Fruit fly (Drosophila melanogaster) whole organism, embryonic: ENCODE results near the gene CG10283.
A peak's percentile ranks its signal among the peaks of the same experiment; 100 is the strongest.

Source experiments
- Ada2b ChIP-seq: fragments of 200-800 bp; sonication (Bioruptor generic); IDR thresholded peaks from 2 replicates; pipeline ENCODE4 v1.3.6; 2022; ENCODE audit warnings: missing biosample characterization, missing genetic modification characterization
- Asciz ChIP-seq: fragments of 200-800 bp; sonication (Bioruptor generic); optimal IDR thresholded peaks from 2 replicates; lab custom pipeline; 2017; ENCODE audit warnings: missing biosample characterization, mild to moderate bottlenecking, missing genetic modification characterization, missing genetic modification reagents
- C15 ChIP-seq: fragments of 200-800 bp; sonication (Bioruptor generic); IDR thresholded peaks from 3 replicates; pipeline ENCODE4 v1.3.6; 2022; ENCODE audit warnings: missing biosample characterization, missing genetic modification characterization
- CG1024 ChIP-seq: fragments of 200-800 bp; sonication (Bioruptor generic); IDR thresholded peaks from 2 replicates; pipeline ENCODE4 v1.3.6; 2022; ENCODE audit warnings: missing biosample characterization, missing genetic modification characterization
- CG10267 ChIP-seq: fragments of 200-800 bp; sonication (Bioruptor generic); optimal IDR thresholded peaks from 2 replicates; lab custom pipeline; 2018; ENCODE audit warnings: missing biosample characterization, mild to moderate bottlenecking, missing genetic modification characterization, moderate library complexity
- CG1233 ChIP-seq: fragments of 200-800 bp; sonication (Bioruptor generic); optimal IDR thresholded peaks from 4 replicates; lab custom pipeline; 2018; ENCODE audit warnings: missing biosample characterization, mild to moderate bottlenecking, missing genetic modification characterization
- CG12769 ChIP-seq: fragments of 200-800 bp; sonication (Bioruptor generic); optimal IDR thresholded peaks from 2 replicates; lab custom pipeline; 2019; ENCODE audit warnings: missing biosample characterization, mild to moderate bottlenecking, missing genetic modification characterization, moderate library complexity
- CG13624 ChIP-seq: fragments of 200-800 bp; sonication (Bioruptor generic); optimal IDR thresholded peaks from 2 replicates; lab custom pipeline; 2016; ENCODE audit warnings: missing biosample characterization, missing genetic modification characterization
- CG15696 ChIP-seq: fragments of 200-800 bp; sonication (Bioruptor generic); optimal IDR thresholded peaks from 2 replicates; lab custom pipeline; 2019; ENCODE audit warnings: missing biosample characterization, mild to moderate bottlenecking, missing genetic modification characterization, moderate library complexity
- CG17186 ChIP-seq: fragments of 200-800 bp; sonication (Bioruptor generic); optimal IDR thresholded peaks from 3 replicates; lab custom pipeline; 2017; ENCODE audit warnings: missing biosample characterization, missing genetic modification reagents, missing genetic modification characterization
- CG17359 ChIP-seq: fragments of 200-800 bp; sonication (Bioruptor generic); optimal IDR thresholded peaks from 3 replicates; lab custom pipeline; 2018; ENCODE audit warnings: missing biosample characterization, mild to moderate bottlenecking, missing genetic modification characterization, moderate library complexity
- CG17829 ChIP-seq: fragments of 200-800 bp; optimal IDR thresholded peaks from 2 replicates; lab custom pipeline; 2019; ENCODE audit warnings: missing biosample characterization, mild to moderate bottlenecking, missing genetic modification characterization, moderate library complexity
- CG2199 ChIP-seq: fragments of 200-800 bp; sonication (Bioruptor generic); IDR thresholded peaks from 3 replicates; pipeline ENCODE4 v1.3.6; 2022; ENCODE audit warnings: missing biosample characterization, missing genetic modification characterization
- CG31224 ChIP-seq: fragments of 200-800 bp; sonication (Bioruptor generic); IDR thresholded peaks from 2 replicates; pipeline ENCODE4 v1.3.6; 2022; ENCODE audit warnings: missing biosample characterization, missing genetic modification characterization
- CG33557 ChIP-seq: fragments of 200-800 bp; sonication (Bioruptor generic); optimal IDR thresholded peaks from 2 replicates; lab custom pipeline; 2019; ENCODE audit warnings: missing biosample characterization, mild to moderate bottlenecking, missing genetic modification characterization, moderate library complexity
- CG43689 ChIP-seq: fragments of 200-800 bp; sonication (Bioruptor generic); IDR thresholded peaks from 2 replicates; pipeline ENCODE4 v1.3.6; 2022; ENCODE audit warnings: missing biosample characterization, missing genetic modification characterization
- CG4424 ChIP-seq: fragments of 200-800 bp; sonication (Bioruptor generic); optimal IDR thresholded peaks from 3 replicates; lab custom pipeline; 2016; ENCODE audit warnings: missing biosample characterization, missing genetic modification characterization
- CG6654 ChIP-seq: fragments of 200-800 bp; sonication (Bioruptor generic); optimal IDR thresholded peaks from 2 replicates; lab custom pipeline; 2017; ENCODE audit warnings: missing biosample characterization, mild to moderate bottlenecking, missing genetic modification characterization
- CG7357 ChIP-seq: fragments of 200-800 bp; sonication (Bioruptor generic); IDR thresholded peaks from 3 replicates; pipeline ENCODE4 v1.3.6; 2022; ENCODE audit warnings: missing biosample characterization, missing genetic modification characterization
- CG7839 ChIP-seq: fragments of 200-800 bp; sonication (Bioruptor generic); optimal IDR thresholded peaks from 3 replicates; lab custom pipeline; 2018; ENCODE audit warnings: missing biosample characterization, mild to moderate bottlenecking, missing genetic modification characterization, moderate library complexity
- Dad ChIP-seq: fragments of 200-800 bp; sonication (Bioruptor generic); optimal IDR thresholded peaks from 3 replicates; lab custom pipeline; 2016; ENCODE audit warnings: missing biosample characterization, missing genetic modification characterization
- Dbx ChIP-seq: fragments of 200-800 bp; sonication (Bioruptor generic); IDR thresholded peaks from 3 replicates; pipeline ENCODE4 v1.3.6; 2022; ENCODE audit warnings: missing biosample characterization, missing genetic modification characterization
- Dip3 ChIP-seq: fragments of 200-800 bp; sonication (Bioruptor generic); optimal IDR thresholded peaks from 3 replicates; lab custom pipeline; 2016; ENCODE audit warnings: missing biosample characterization, missing genetic modification characterization
- Fer2 ChIP-seq: fragments of 200-800 bp; sonication (Bioruptor generic); optimal IDR thresholded peaks from 2 replicates; lab custom pipeline; 2018; ENCODE audit warnings: missing biosample characterization, mild to moderate bottlenecking, missing genetic modification characterization, moderate library complexity
- Hand ChIP-seq: fragments of 200-800 bp; sonication (Bioruptor generic); optimal IDR thresholded peaks from 2 replicates; lab custom pipeline; 2017; ENCODE audit warnings: mild to moderate bottlenecking, missing biosample characterization, missing genetic modification reagents, missing genetic modification characterization
- Max ChIP-seq: fragments of 200-800 bp; sonication (Bioruptor generic); optimal IDR thresholded peaks from 2 replicates; lab custom pipeline; 2016; ENCODE audit warnings: missing biosample characterization, mild to moderate bottlenecking, missing genetic modification characterization
- Mes4 ChIP-seq: fragments of 200-800 bp; sonication (Bioruptor generic); optimal IDR thresholded peaks from 2 replicates; lab custom pipeline; 2016; ENCODE audit warnings: missing biosample characterization, missing genetic modification characterization
- Nf-YA ChIP-seq: fragments of 200-800 bp; sonication (Bioruptor generic); IDR thresholded peaks from 2 replicates; pipeline ENCODE4 v1.3.6; 2022; ENCODE audit warnings: missing biosample characterization, missing genetic modification characterization
- Ravus ChIP-seq: fragments of 200-800 bp; sonication (Bioruptor generic); IDR thresholded peaks from 2 replicates; pipeline ENCODE4 v1.3.6; 2022; ENCODE audit warnings: missing biosample characterization, missing genetic modification characterization
- Ssrp ChIP-seq: fragments of 200-800 bp; sonication (Bioruptor generic); optimal IDR thresholded peaks from 2 replicates; lab custom pipeline; 2018; ENCODE audit warnings: missing biosample characterization, mild to moderate bottlenecking, missing genetic modification characterization, moderate library complexity
- Usf ChIP-seq: fragments of 200-800 bp; sonication (Bioruptor generic); optimal IDR thresholded peaks from 2 replicates; lab custom pipeline; 2017; ENCODE audit warnings: missing genotype, missing biosample characterization, missing genetic modification characterization
- ab ChIP-seq: fragments of 200-800 bp; sonication (Bioruptor generic); optimal IDR thresholded peaks from 2 replicates; lab custom pipeline; 2016; ENCODE audit warnings: missing biosample characterization, missing genetic modification characterization
- bab2 ChIP-seq: fragments of 200-800 bp; sonication (Bioruptor generic); optimal IDR thresholded peaks from 2 replicates; lab custom pipeline; 2016; ENCODE audit warnings: missing biosample characterization, missing genetic modification characterization
- dm ChIP-seq: fragments of 200-800 bp; sonication (Bioruptor generic); optimal IDR thresholded peaks from 3 replicates; lab custom pipeline; 2016; ENCODE audit warnings: missing biosample characterization, missing genetic modification characterization
- ewg ChIP-seq: fragments of 200-800 bp; sonication (Bioruptor generic); optimal IDR thresholded peaks from 3 replicates; lab custom pipeline; 2017; ENCODE audit warnings: mild to moderate bottlenecking, missing biosample characterization, missing genetic modification reagents, missing genetic modification characterization
- gcm2 ChIP-seq: fragments of 200-800 bp; sonication (Bioruptor generic); optimal IDR thresholded peaks from 2 replicates; lab custom pipeline; 2016; ENCODE audit warnings: missing biosample characterization, missing genetic modification characterization
- h ChIP-seq: fragments of >200 bp; optimal IDR thresholded peaks from 2 replicates; lab custom pipeline; 2017
- hkb ChIP-seq, 2 experiments: fragments of 200-800 bp in 1 of 2; fragments of >200 bp in 1 of 2; sonication (Bioruptor generic) in 1 of 2; IDR thresholded peaks in 1 of 2; optimal IDR thresholded peaks in 1 of 2; 2 replicates each; pipeline versions ENCODE4 v1.3.6 to Lab custom; 2017 to 2022; ENCODE audit warnings: missing biosample characterization in 1 of 2, missing genetic modification characterization in 1 of 2
- kay ChIP-seq: fragments of 200-800 bp; sonication (Bioruptor generic); optimal IDR thresholded peaks from 2 replicates; lab custom pipeline; 2016; ENCODE audit warnings: missing biosample characterization, missing genetic modification characterization
- lab ChIP-seq: fragments of 200-800 bp; sonication (Bioruptor generic); optimal IDR thresholded peaks from 3 replicates; lab custom pipeline; 2017; ENCODE audit warnings: missing biosample characterization, missing genetic modification characterization, mild to moderate bottlenecking, moderate library complexity, missing genetic modification reagents
- oc ChIP-seq: fragments of 200-800 bp; sonication (Bioruptor generic); optimal IDR thresholded peaks from 2 replicates; lab custom pipeline; 2018; ENCODE audit warnings: missing biosample characterization, mild to moderate bottlenecking, missing genetic modification characterization, moderate library complexity
- p53 ChIP-seq: fragments of 200-800 bp; sonication (Bioruptor generic); optimal IDR thresholded peaks from 2 replicates; lab custom pipeline; 2016; ENCODE audit warnings: missing biosample characterization, missing genetic modification characterization
- pan ChIP-seq, 4 experiments: fragments of >200 bp in 3 of 4; fragments of 200-800 bp in 1 of 4; sonication (Bioruptor generic) in 1 of 4; optimal IDR thresholded peaks in 3 of 4; IDR thresholded peaks in 1 of 4; 2 replicates each; pipeline versions ENCODE4 v1.3.6 to Lab custom; 2017 to 2022; ENCODE audit warnings: missing biosample characterization in 2 of 4, missing genetic modification characterization in 2 of 4, mixed read lengths in 1 of 4
- sens ChIP-seq: fragments of 200-800 bp; sonication (Bioruptor generic); peaks from one replicate; lab custom pipeline; 2016; ENCODE audit warnings: missing biosample characterization, missing genetic modification characterization
- slp2 ChIP-seq: fragments of 200-800 bp; sonication (Bioruptor generic); optimal IDR thresholded peaks from 2 replicates; lab custom pipeline; 2016; ENCODE audit warnings: missing biosample characterization, missing genetic modification characterization
- so ChIP-seq: fragments of 200-800 bp; sonication (Bioruptor generic); IDR thresholded peaks from 3 replicates; pipeline ENCODE4 v1.3.6; 2022; ENCODE audit warnings: missing biosample characterization, missing genetic modification characterization
- sob ChIP-seq: fragments of 200-800 bp; sonication (Bioruptor generic); IDR thresholded peaks from 2 replicates; pipeline ENCODE4 v1.3.6; 2022; ENCODE audit warnings: missing biosample characterization, missing genetic modification characterization
- stc ChIP-seq: fragments of 200-800 bp; sonication (Bioruptor generic); IDR thresholded peaks from 2 replicates; pipeline ENCODE4 v1.3.6; 2022; ENCODE audit warnings: missing biosample characterization, missing genetic modification characterization
- tio ChIP-seq: fragments of 200-800 bp; sonication (Bioruptor generic); optimal IDR thresholded peaks from 2 replicates; lab custom pipeline; 2017; ENCODE audit warnings: missing biosample characterization, missing genetic modification characterization, inconsistent platforms
- trh ChIP-seq: fragments of 200-800 bp; sonication (Bioruptor generic); optimal IDR thresholded peaks from 2 replicates; lab custom pipeline; 2016; ENCODE audit warnings: missing biosample characterization, missing genetic modification characterization
- twi ChIP-seq: fragments of 200-800 bp; optimal IDR thresholded peaks from 2 replicates; lab custom pipeline; 2019; ENCODE audit warnings: missing biosample characterization, mild to moderate bottlenecking, missing genetic modification characterization, moderate library complexity
- wor ChIP-seq: fragments of 200-800 bp; sonication (Bioruptor generic); IDR thresholded peaks from 2 replicates; pipeline ENCODE4 v1.3.6; 2022; ENCODE audit warnings: missing biosample characterization, missing genetic modification characterization

The CG10283 gene

DNA sequence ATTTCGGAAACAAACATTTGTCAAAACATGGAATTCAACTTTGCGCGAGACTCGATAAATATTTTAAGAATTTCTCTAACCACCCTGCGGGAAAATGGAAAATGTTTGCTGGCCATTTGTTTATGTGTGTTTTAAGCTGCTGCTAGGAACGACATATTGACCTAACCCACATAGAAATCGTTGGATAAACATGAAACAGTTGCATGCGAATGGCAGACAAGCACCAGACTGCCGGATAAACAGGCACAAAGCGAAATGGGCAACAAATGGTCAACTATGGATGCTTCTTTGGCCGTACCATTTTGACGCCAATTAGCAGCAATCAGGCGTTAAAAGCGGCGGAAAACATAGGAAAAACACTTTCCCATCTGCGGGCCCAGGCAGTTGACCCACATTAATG, 12.5 kb upstream of the CG10283 start (continued):
- peak; percentile 18 for TF ChIP-seq CG1233
- TF ChIP-seq CG13624 (GFP tag; lab: Kevin White, UChicago): no peak
- TF ChIP-seq Hand (GFP tag; lab: Kevin White, UChicago): no peak
- TF ChIP-seq bab2 (GFP tag; lab: Kevin White, UChicago): peak; percentile 11
- no peak for TF ChIP-seq ab (GFP tag; lab: Kevin White, UChicago)
- TF ChIP-seq oc (tag; lab: Kevin White, UChicago): peak; percentile 20
- no peak for TF ChIP-seq CG6654
- TF ChIP-seq gcm2 (GFP tag; lab: Kevin White, UChicago): no peak
- no peak for TF ChIP-seq CG10267 (tag; lab: Kevin White, UChicago)
- TF ChIP-seq Fer2 (tag; lab: Kevin White, UChicago): no peak
- TF ChIP-seq Dbx (GFP tag; lab: Robert Waterston, UW): no peak
- TF ChIP-seq Ravus (GFP tag; lab: Robert Waterston, UW): no peak
- TF ChIP-seq Asciz (GFP tag; lab: Kevin White, UChicago): peak; percentile 67
- peak; percentile 53 for TF ChIP-seq CG17359
- TF ChIP-seq hkb (optimal IDR thresholded peaks at IDR 0.05; lab: Kevin White, UChicago): no peak
- TF ChIP-seq hkb (GFP tag; IDR thresholded peaks at IDR 0.05; lab: Robert Waterston, UW): 0 out of 2 replicates have a peak, but pooled peaks have one; percentile 38
- TF ChIP-seq Max: no peak
- no peak for TF ChIP-seq CG2199 (GFP tag; lab: Robert Waterston, UW)
- 0 out of 2 replicates have a peak, but pooled peaks have one; percentile 36 for TF ChIP-seq stc (GFP tag; lab: Robert Waterston, UW)
- TF ChIP-seq pan (optimal IDR thresholded peaks at IDR 0.05; lab: Kevin White, UChicago): no peak
- no peak for TF ChIP-seq pan (GFP tag; optimal IDR thresholded peaks at IDR 0.05 in 1 of 2, IDR thresholded peaks at IDR 0.05 in 1 of 2)
- TF ChIP-seq lab (GFP tag; lab: Kevin White, UChicago): no peak
- no peak for TF ChIP-seq wor (GFP tag; lab: Robert Waterston, UW)
- TF ChIP-seq tio: no peak
- no peak for TF ChIP-seq so (GFP tag; lab: Robert Waterston, UW)
- no peak for TF ChIP-seq twi (tag; lab: Kevin White, UChicago)
- no peak for TF ChIP-seq Nf-YA (GFP tag; lab: Robert Waterston, UW)
- TF ChIP-seq Ada2b (GFP tag; lab: Robert Waterston, UW): no peak
- peak; percentile 17 for TF ChIP-seq sens (GFP tag; lab: Kevin White, UChicago)
- no peak for TF ChIP-seq slp2 (GFP tag; lab: Kevin White, UChicago)
- TF ChIP-seq CG17186 (GFP tag; lab: Kevin White, UChicago): no peak
- TF ChIP-seq CG4424 (GFP tag; lab: Kevin White, UChicago): no peak
- TF ChIP-seq CG15696 (tag; lab: Kevin White, UChicago): peak; percentile 51
- TF ChIP-seq trh (GFP tag; lab: Kevin White, UChicago): no peak
- no peak for TF ChIP-seq CG12769 (tag; lab: Kevin White, UChicago)
- TF ChIP-seq Dip3 (GFP tag; lab: Kevin White, UChicago): no peak
- no peak for TF ChIP-seq Ssrp (tag; lab: Kevin White, UChicago)
- TF ChIP-seq CG7357: no peak
- TF ChIP-seq Mes4 (GFP tag; lab: Kevin White, UChicago): no peak
- TF ChIP-seq dm (GFP tag; lab: Kevin White, UChicago): no peak
- TF ChIP-seq p53 (GFP tag; lab: Kevin White, UChicago): no peak
- no peak for TF ChIP-seq CG7839 (tag; lab: Kevin White, UChicago)
- TF ChIP-seq CG33557 (GFP tag; lab: Kevin White, UChicago): no peak
- no peak for TF ChIP-seq C15 (GFP tag; lab: Robert Waterston, UW)
- no peak for TF ChIP-seq sob (GFP tag; lab: Robert Waterston, UW)
- TF ChIP-seq ewg (GFP tag; lab: Kevin White, UChicago): no peak
- TF ChIP-seq h (lab: Kevin White, UChicago): no peak
- TF ChIP-seq CG1024 (GFP tag; lab: Robert Waterston, UW): no peak
- no peak for TF ChIP-seq Dad (GFP tag; lab: Kevin White, UChicago)
- TF ChIP-seq kay (GFP tag; lab: Kevin White, UChicago): no peak
- no peak for TF ChIP-seq CG43689 (GFP tag; lab: Robert Waterston, UW)
- no peak for TF ChIP-seq CG31224 (GFP tag; lab: Robert Waterston, UW)
- TF ChIP-seq Usf (GFP tag; lab: Kevin White, UChicago): no peak
- TF ChIP-seq CG17829: no peak
